Fruit fly (Drosophila melanogaster) whole organism, embryonic: ENCODE results near the gene CG13801.

Experiments used
- Antp ChIP-seq: fragments of 200-800 bp; sonication (Bioruptor generic); optimal IDR thresholded peaks from 3 replicates; lab custom pipeline; 2016; ENCODE audit warnings: missing biosample characterization, missing genetic modification characterization
- Atf6 ChIP-seq: fragments of 200-800 bp; sonication (Bioruptor generic); IDR thresholded peaks from 2 replicates; pipeline ENCODE4 v1.3.6; 2022; ENCODE audit warnings: missing biosample characterization, missing genetic modification characterization
- CG10267 ChIP-seq: fragments of 200-800 bp; sonication (Bioruptor generic); optimal IDR thresholded peaks from 2 replicates; lab custom pipeline; 2018; ENCODE audit warnings: missing biosample characterization, mild to moderate bottlenecking, missing genetic modification characterization, moderate library complexity
- CG11247 ChIP-seq: fragments of 200-800 bp; sonication (Bioruptor generic); IDR thresholded peaks from 2 replicates; pipeline ENCODE4 v1.3.6; 2022; ENCODE audit warnings: missing biosample characterization, missing genetic modification characterization
- CG11398 ChIP-seq: fragments of 200-800 bp; sonication (Bioruptor generic); optimal IDR thresholded peaks from 2 replicates; lab custom pipeline; 2016; ENCODE audit warnings: missing biosample characterization, missing genetic modification characterization
- CG11456 ChIP-seq: fragments of 200-800 bp; sonication (Bioruptor generic); IDR thresholded peaks from 3 replicates; pipeline ENCODE4 v1.3.6; 2022; ENCODE audit warnings: missing biosample characterization, missing genetic modification characterization
- CG11504 ChIP-seq: fragments of 200-800 bp; sonication (Bioruptor generic); optimal IDR thresholded peaks from 3 replicates; lab custom pipeline; 2019; ENCODE audit warnings: missing biosample characterization, mild to moderate bottlenecking, missing genetic modification characterization, moderate library complexity
- CG11560 ChIP-seq: fragments of 200-800 bp; sonication (Bioruptor generic); IDR thresholded peaks from 3 replicates; pipeline ENCODE4 v1.3.6; 2022; ENCODE audit warnings: missing biosample characterization, missing genetic modification characterization
- CG15269 ChIP-seq: fragments of 200-800 bp; sonication (Bioruptor generic); optimal IDR thresholded peaks from 2 replicates; lab custom pipeline; 2018; ENCODE audit warnings: missing biosample characterization, mild to moderate bottlenecking, missing genetic modification characterization, moderate library complexity
- CG17802 ChIP-seq: fragments of 200-800 bp; sonication (Bioruptor generic); optimal IDR thresholded peaks from 2 replicates; lab custom pipeline; 2018; ENCODE audit warnings: missing biosample characterization, mild to moderate bottlenecking, missing genetic modification characterization, moderate library complexity
- CG17829 ChIP-seq: fragments of 200-800 bp; optimal IDR thresholded peaks from 2 replicates; lab custom pipeline; 2019; ENCODE audit warnings: missing biosample characterization, mild to moderate bottlenecking, missing genetic modification characterization, moderate library complexity
- CG1792 ChIP-seq: fragments of 200-800 bp; sonication (Bioruptor generic); optimal IDR thresholded peaks from 2 replicates; lab custom pipeline; 2016; ENCODE audit warnings: missing biosample characterization, missing genetic modification characterization
- CG18011 ChIP-seq: fragments of 200-800 bp; sonication (Bioruptor generic); optimal IDR thresholded peaks from 2 replicates; lab custom pipeline; 2017; ENCODE audit warnings: missing biosample characterization, missing genetic modification characterization, mild to moderate bottlenecking, moderate library complexity, missing genotype
- CG2199 ChIP-seq: fragments of 200-800 bp; sonication (Bioruptor generic); IDR thresholded peaks from 3 replicates; pipeline ENCODE4 v1.3.6; 2022; ENCODE audit warnings: missing biosample characterization, missing genetic modification characterization
- CG31441 ChIP-seq: fragments of 200-800 bp; sonication (Bioruptor generic); IDR thresholded peaks from 2 replicates; pipeline ENCODE4 v1.3.6; 2022; ENCODE audit warnings: missing biosample characterization, missing genetic modification characterization
- CG34224 ChIP-seq: fragments of 200-800 bp; sonication (Bioruptor generic); IDR thresholded peaks from 3 replicates; pipeline ENCODE4 v1.3.6; 2022; ENCODE audit warnings: missing biosample characterization, missing genetic modification characterization; ENCODE audit not compliant: partially characterized antibody
- CG6175 ChIP-seq: fragments of 200-800 bp; sonication (Bioruptor generic); IDR thresholded peaks from 3 replicates; pipeline ENCODE4 v1.3.6; 2022; ENCODE audit warnings: missing biosample characterization, missing genetic modification characterization
- CG7271 ChIP-seq: fragments of 200-800 bp; sonication (Bioruptor generic); optimal IDR thresholded peaks from 2 replicates; lab custom pipeline; 2018; ENCODE audit warnings: missing biosample characterization, mild to moderate bottlenecking, missing genetic modification characterization, moderate library complexity
- CG7745 ChIP-seq: fragments of 200-800 bp; sonication (Bioruptor generic); optimal IDR thresholded peaks from 2 replicates; lab custom pipeline; 2018; ENCODE audit warnings: missing biosample characterization, mild to moderate bottlenecking, missing genetic modification characterization, moderate library complexity
- CG7987 ChIP-seq: fragments of 200-800 bp; sonication (Bioruptor generic); optimal IDR thresholded peaks from 2 replicates; lab custom pipeline; 2018; ENCODE audit warnings: missing biosample characterization, mild to moderate bottlenecking, missing genetic modification characterization, moderate library complexity
- CG8359 ChIP-seq: fragments of 200-800 bp; sonication (Bioruptor generic); optimal IDR thresholded peaks from 2 replicates; lab custom pipeline; 2017; ENCODE audit warnings: missing biosample characterization, mild to moderate bottlenecking, missing genetic modification characterization, borderline replicate concordance
- CG8924 ChIP-seq: fragments of 200-800 bp; optimal IDR thresholded peaks from 3 replicates; lab custom pipeline; 2019; ENCODE audit warnings: missing biosample characterization, mild to moderate bottlenecking, missing genetic modification characterization, moderate library complexity
- CG9932 ChIP-seq: fragments of 200-800 bp; sonication (Bioruptor generic); IDR thresholded peaks from 2 replicates; pipeline ENCODE4 v1.3.6; 2022; ENCODE audit warnings: missing biosample characterization, missing genetic modification characterization
- E2f2 ChIP-seq: fragments of 200-800 bp; sonication (Bioruptor generic); IDR thresholded peaks from 2 replicates; pipeline ENCODE4 v1.3.6; 2022; ENCODE audit warnings: missing biosample characterization, missing genetic modification characterization
- H15 ChIP-seq: fragments of 200-800 bp; sonication (Bioruptor generic); IDR thresholded peaks from 3 replicates; pipeline ENCODE4 v1.3.6; 2022; ENCODE audit warnings: missing biosample characterization, missing genetic modification characterization
- HLHmδ ChIP-seq: fragments of 200-800 bp; sonication (Bioruptor generic); optimal IDR thresholded peaks from 2 replicates; lab custom pipeline; 2018; ENCODE audit warnings: missing biosample characterization, mild to moderate bottlenecking, missing genetic modification characterization, moderate library complexity
- Hmx ChIP-seq: fragments of 200-800 bp; sonication (Bioruptor generic); optimal IDR thresholded peaks from 2 replicates; lab custom pipeline; 2016; ENCODE audit warnings: missing biosample characterization, missing genetic modification characterization
- Jarid2 ChIP-seq: fragments of 200-800 bp; sonication (Bioruptor generic); optimal IDR thresholded peaks from 3 replicates; lab custom pipeline; 2017; ENCODE audit warnings: mild to moderate bottlenecking, missing biosample characterization, missing genetic modification reagents, missing genetic modification characterization
- MBD-R2 ChIP-seq: fragments of 200-800 bp; sonication (Bioruptor generic); IDR thresholded peaks from 2 replicates; pipeline ENCODE4 v1.3.6; 2022; ENCODE audit warnings: missing biosample characterization, missing genetic modification characterization
- Max ChIP-seq: fragments of 200-800 bp; sonication (Bioruptor generic); optimal IDR thresholded peaks from 2 replicates; lab custom pipeline; 2016; ENCODE audit warnings: missing biosample characterization, mild to moderate bottlenecking, missing genetic modification characterization
- Mes4 ChIP-seq: fragments of 200-800 bp; sonication (Bioruptor generic); optimal IDR thresholded peaks from 2 replicates; lab custom pipeline; 2016; ENCODE audit warnings: missing biosample characterization, missing genetic modification characterization
- Nf-YB ChIP-seq: fragments of 200-800 bp; sonication (Bioruptor generic); optimal IDR thresholded peaks from 3 replicates; lab custom pipeline; 2019; ENCODE audit warnings: missing biosample characterization, mild to moderate bottlenecking, missing genetic modification characterization, moderate library complexity
- Scr ChIP-seq: fragments of 200-800 bp; sonication (Bioruptor generic); IDR thresholded peaks from 2 replicates; pipeline ENCODE4 v1.3.6; 2022; ENCODE audit warnings: missing biosample characterization, missing genetic modification characterization; ENCODE audit not compliant: partially characterized antibody
- Stat92E ChIP-seq, 3 experiments: fragments of >200 bp in 2 of 3; fragments of 200-800 bp in 1 of 3; sonication (Bioruptor generic) in 1 of 3; optimal IDR thresholded peaks; 2 replicates each; lab custom pipeline; 2017 to 2019; ENCODE audit warnings: missing biosample characterization in 3 of 3, missing genetic modification characterization in 3 of 3, mild to moderate bottlenecking in 1 of 3, moderate library complexity in 1 of 3
- Taf1 ChIP-seq: fragments of 200-800 bp; sonication (Bioruptor generic); IDR thresholded peaks from 2 replicates; pipeline ENCODE4 v1.3.6; 2022; ENCODE audit warnings: missing biosample characterization, missing genetic modification characterization
- bsh ChIP-seq, 2 experiments: fragments of 200-800 bp; sonication (Bioruptor generic); optimal IDR thresholded peaks; 2 replicates each; lab custom pipeline; 2017 to 2018; ENCODE audit warnings: mild to moderate bottlenecking in 2 of 2, missing biosample characterization in 2 of 2, missing genetic modification characterization in 2 of 2, moderate library complexity in 1 of 2
- emc ChIP-seq: fragments of 200-800 bp; sonication (Bioruptor generic); optimal IDR thresholded peaks from 2 replicates; lab custom pipeline; 2016; ENCODE audit warnings: missing biosample characterization, missing genetic modification characterization
- fd3F ChIP-seq: fragments of 200-800 bp; sonication (Bioruptor generic); optimal IDR thresholded peaks from 2 replicates; lab custom pipeline; 2018; ENCODE audit warnings: missing biosample characterization, mild to moderate bottlenecking, missing genetic modification characterization, moderate library complexity
- fd64A ChIP-seq: fragments of 200-800 bp; sonication (Bioruptor generic); optimal IDR thresholded peaks from 3 replicates; lab custom pipeline; 2018; ENCODE audit warnings: missing biosample characterization, mild to moderate bottlenecking, missing genetic modification characterization
- ftz-f1 ChIP-seq: fragments of 200-800 bp; sonication (Bioruptor generic); optimal IDR thresholded peaks from 2 replicates; lab custom pipeline; 2016; ENCODE audit warnings: missing biosample characterization, missing genetic modification characterization
- gt ChIP-seq: fragments of 200-800 bp; sonication (Bioruptor generic); IDR thresholded peaks from 2 replicates; pipeline ENCODE4 v1.3.6; 2022; ENCODE audit warnings: missing biosample characterization, missing genetic modification characterization
- lmd ChIP-seq: fragments of 200-800 bp; sonication (Bioruptor generic); IDR thresholded peaks from 2 replicates; pipeline ENCODE4 v1.3.6; 2022; ENCODE audit warnings: missing biosample characterization, missing genetic modification characterization
- nerfin-2 ChIP-seq: fragments of 200-800 bp; sonication (Bioruptor generic); IDR thresholded peaks from 2 replicates; pipeline ENCODE4 v1.3.6; 2022; ENCODE audit warnings: missing biosample characterization, missing genetic modification characterization; ENCODE audit not compliant: partially characterized antibody
- phol ChIP-seq: fragments of 200-800 bp; sonication (Bioruptor generic); optimal IDR thresholded peaks from 3 replicates; lab custom pipeline; 2018; ENCODE audit warnings: missing biosample characterization, mild to moderate bottlenecking, missing genetic modification characterization, moderate library complexity
- pros ChIP-seq: fragments of 200-800 bp; sonication (Bioruptor generic); optimal IDR thresholded peaks from 3 replicates; lab custom pipeline; 2019; ENCODE audit warnings: missing biosample characterization, mild to moderate bottlenecking, missing genetic modification characterization, moderate library complexity
- sqz ChIP-seq: fragments of 200-800 bp; sonication (Bioruptor generic); optimal IDR thresholded peaks from 3 replicates; lab custom pipeline; 2018; ENCODE audit warnings: missing biosample characterization, mild to moderate bottlenecking, missing genetic modification characterization
- tgo ChIP-seq: fragments of 200-800 bp; sonication (Bioruptor generic); IDR thresholded peaks from 3 replicates; pipeline ENCODE4 v1.3.6; 2022; ENCODE audit warnings: missing biosample characterization, missing genetic modification characterization
- tio ChIP-seq: fragments of 200-800 bp; sonication (Bioruptor generic); optimal IDR thresholded peaks from 2 replicates; lab custom pipeline; 2017; ENCODE audit warnings: missing biosample characterization, missing genetic modification characterization, inconsistent platforms
- tna ChIP-seq: fragments of 200-800 bp; sonication (Bioruptor generic); IDR thresholded peaks from 2 replicates; pipeline ENCODE4 v1.3.6; 2022; ENCODE audit warnings: missing biosample characterization, missing genetic modification characterization; ENCODE audit not compliant: partially characterized antibody
- twi ChIP-seq: fragments of 200-800 bp; optimal IDR thresholded peaks from 2 replicates; lab custom pipeline; 2019; ENCODE audit warnings: missing biosample characterization, mild to moderate bottlenecking, missing genetic modification characterization, moderate library complexity

The CG13801 gene

DNA sequence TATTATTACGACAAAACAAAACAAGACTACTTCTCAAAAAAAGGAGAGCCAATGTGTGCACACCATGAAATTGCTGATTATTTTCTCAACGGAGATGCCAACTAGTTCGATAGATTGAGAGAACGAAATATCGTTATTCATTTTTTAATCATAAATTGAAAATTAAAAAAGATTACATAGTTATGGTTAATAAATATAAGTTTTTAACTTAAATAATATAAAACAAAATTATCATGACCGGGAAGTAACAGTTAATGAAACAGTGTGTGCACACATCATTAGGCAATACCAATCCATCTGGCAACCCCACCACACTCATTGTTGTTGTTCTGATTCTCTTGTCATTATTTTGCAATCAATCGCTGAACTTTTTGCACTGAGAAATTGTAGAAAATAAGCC, 11.5 kb downstream of the CG13801 start, which contains the start of the genes CG1317 and CG8993 (continued):
- TF ChIP-seq CG11504 (no peak), CG9932 (peak; percentile 74), CG7271 (tag; lab: Kevin White, UChicago) (no peak), ftz-f1 (GFP tag; lab: Kevin White, UChicago) (no peak), CG10267 (tag; lab: Kevin White, UChicago) (peak; percentile 75), Atf6 (GFP tag; lab: Robert Waterston, UW) (0 out of 2 replicates have a peak, but pooled peaks have one; percentile 37), CG11560 (no peak), bsh (GFP tag; optimal IDR thresholded peaks at IDR 0.05; lab: Kevin White, UChicago) (peak in 1 of 2 experiments; percentile 59), Jarid2 (GFP tag; lab: Kevin White, UChicago) (no peak), MBD-R2 (peak; percentile 94), nerfin-2 (peak; percentile 41; the same call in 1 of the 2 replicates), Mes4 (GFP tag; lab: Kevin White, UChicago) (no peak), Stat92E (GFP tag; optimal IDR thresholded peaks at IDR 0.05; lab: Kevin White, UChicago) (no peak), CG11456 (GFP tag; lab: Robert Waterston, UW) (no peak), CG18011 (GFP tag; lab: Kevin White, UChicago) (peak; percentile 9), CG17829 (tag; lab: Kevin White, UChicago) (peak; percentile 80), Hmx (no peak), Nf-YB (GFP tag; lab: Kevin White, UChicago) (no peak), tgo (GFP tag; lab: Robert Waterston, UW) (peak; percentile 57), CG7987 (no peak), Taf1 (GFP tag; lab: Robert Waterston, UW) (peak; percentile 26; the same call in 1 of the 2 replicates), fd3F (GFP tag; lab: Kevin White, UChicago) (peak; percentile 1), Max (GFP tag; lab: Kevin White, UChicago) (peak; percentile 40), CG34224 (GFP tag; lab: Robert Waterston, UW) (peak; percentile 67), CG11398 (GFP tag; lab: Kevin White, UChicago) (no peak), CG31441 (peak; percentile 68), CG8359 (GFP tag; lab: Kevin White, UChicago) (no peak), tio (GFP tag; lab: Kevin White, UChicago) (no peak), CG7745 (tag; lab: Kevin White, UChicago) (no peak), E2f2 (GFP tag; lab: Robert Waterston, UW) (peak; percentile 31; the same call in 1 of the 2 replicates), lmd (peak; percentile 47; the same call in 1 of the 2 replicates), HLHmδ (no peak), fd64A (GFP tag; lab: Kevin White, UChicago) (no peak), sqz (GFP tag; lab: Kevin White, UChicago) (peak; percentile 34), CG2199 (no peak), Antp (GFP tag; lab: Kevin White, UChicago) (no peak), CG1792 (no peak), pros (no peak), CG15269 (tag; lab: Kevin White, UChicago) (peak; percentile 50), Scr (peak; percentile 80), tna (no peak), twi (peak; percentile 8), H15 (GFP tag; lab: Robert Waterston, UW) (no peak), CG8924 (tag; lab: Kevin White, UChicago) (peak; percentile 54), CG17802 (tag; lab: Kevin White, UChicago) (no peak), gt (GFP tag; lab: Robert Waterston, UW) (no peak), CG11247 (GFP tag; lab: Robert Waterston, UW) (peak; percentile 35; the same call in 1 of the 2 replicates), phol (peak; percentile 72), CG6175 (GFP tag; lab: Robert Waterston, UW) (no peak), emc (GFP tag; lab: Kevin White, UChicago) (no peak)
